Worm (Caenorhabditis elegans): Measurements from ENCODE around the gene W06G6.15.

ce11 chrV:16621894-16622293 lies 32.4 kb upstream of the W06G6.15 start:
- TF ChIP-seq fos-1 (tag; optimal IDR thresholded peaks at IDR 0.05) (no peak), lin-15B (tag; optimal IDR thresholded peaks at IDR 0.05) (no peak), ceh-28 (tag; optimal IDR thresholded peaks at IDR 0.05) (no peak), ztf-11 (tag; optimal IDR thresholded peaks at IDR 0.05) (no peak), ztf-4 (tag; optimal IDR thresholded peaks at IDR 0.05) (no peak), nhr-237 (tag; optimal IDR thresholded peaks at IDR 0.05) (no peak), ama-1 (optimal IDR thresholded peaks at IDR 0.05) (no peak), fkh-10 (GFP tag; optimal IDR thresholded peaks at IDR 0.05) (no peak), lsy-12 (tag; optimal IDR thresholded peaks at IDR 0.05) (no peak), nhr-76 (tag; optimal IDR thresholded peaks at IDR 0.05) (no peak), snpc-4 (tag; optimal IDR thresholded peaks at IDR 0.05) (no peak), nhr-11 (tag; optimal IDR thresholded peaks at IDR 0.05) (no peak), elt-3 (tag; optimal IDR thresholded peaks at IDR 0.05) (no peak)

Data from whole organism, L3 larva.